Worm (Caenorhabditis elegans) whole organism, midembryonic: ENCODE measurements around the gene T27E4.5.

Experiments used
- T22C8.4 ChIP-seq: fragments of 200-800 bp; sonication (Bioruptor generic); IDR thresholded peaks from 2 replicates; pipeline ENCODE4 v1.3.6; 2022; ENCODE audit warnings: missing genetic modification characterization, missing compliant biosample characterization
- cog-1 ChIP-seq: sonication (generic microtip); optimal IDR thresholded peaks from 2 replicates; lab custom pipeline; 2016; ENCODE audit warnings: missing genetic modification characterization, missing compliant biosample characterization
- flt-1 ChIP-seq: fragments of 200-800 bp; sonication (Bioruptor generic); IDR thresholded peaks from 2 replicates; pipeline ENCODE4 v1.3.6; 2022; ENCODE audit warnings: missing genetic modification characterization, missing compliant biosample characterization
- klf-2 ChIP-seq: fragments of 200-800 bp; sonication (Bioruptor generic); conservative IDR thresholded peaks from 2 replicates; pipeline ENCODE4 v1.3.6; 2022; ENCODE audit warnings: missing genetic modification reagents, missing genetic modification characterization, missing compliant biosample characterization
- med-1 ChIP-seq: sonication (generic microtip); optimal IDR thresholded peaks from 2 replicates; lab custom pipeline; 2017; ENCODE audit warnings: missing genetic modification characterization, mild to moderate bottlenecking, missing compliant biosample characterization, antibody characterized with exemption, missing genetic modification reagents; ENCODE audit not compliant: insufficient read depth
- ref-1 ChIP-seq: fragments of 200-800 bp; sonication (Bioruptor generic); conservative IDR thresholded peaks from 2 replicates; pipeline ENCODE4 v1.3.6; 2022; ENCODE audit warnings: missing genetic modification reagents, missing genetic modification characterization, missing compliant biosample characterization
- tab-1 ChIP-seq: fragments of 200-800 bp; sonication (Bioruptor generic); IDR thresholded peaks from 2 replicates; pipeline ENCODE4 v1.3.6; 2022; ENCODE audit warnings: missing genetic modification characterization, missing compliant biosample characterization
- ztf-23 ChIP-seq: fragments of 200-800 bp; sonication (Bioruptor generic); IDR thresholded peaks from 2 replicates; pipeline ENCODE4 v1.3.6; 2022; ENCODE audit warnings: missing genetic modification reagents, missing genetic modification characterization, missing compliant biosample characterization
- ztf-29 ChIP-seq: fragments of 200-800 bp; sonication (Bioruptor generic); IDR thresholded peaks from 2 replicates; pipeline ENCODE4 v1.3.6; 2022; ENCODE audit warnings: missing genetic modification reagents, missing genetic modification characterization, missing compliant biosample characterization

T27E4.5 gene

ce11 chrV:9069680-9070079, at the start of gene T27E4.5:
T27E4.5 (minus strand) TSS chrV:9069780.
- TF ChIP-seq med-1 (GFP tag; lab: Kevin White, UChicago) (no peak), tab-1 (GFP tag; lab: Robert Waterston, UW) (no peak), klf-2 (GFP tag; lab: Robert Waterston, UW) (no peak), T22C8.4 (GFP tag; lab: Robert Waterston, UW) (no peak), flt-1 (GFP tag; lab: Robert Waterston, UW) (no peak)

- no peak for TF ChIP-seq T22C8.4 (GFP tag; lab: Robert Waterston, UW)
Measured at ce11 chrV:9112467-9112866, 42.9 kb upstream of the T27E4.5 start, which contains the start of gene F21C10.7. F21C10.7 (plus strand) TSS chrV:9112767.

ce11 chrV:9111957-9112356, 42.4 kb upstream of the T27E4.5 start:
- no peak for TF ChIP-seq ztf-29 (GFP tag; lab: Robert Waterston, UW)
- no peak for TF ChIP-seq flt-1 (GFP tag; lab: Robert Waterston, UW)
- TF ChIP-seq cog-1 (tag; lab: Kevin White, UChicago) = no peak
- TF ChIP-seq klf-2 (GFP tag; lab: Robert Waterston, UW) = no peak
- no peak for TF ChIP-seq ref-1 (GFP tag; lab: Robert Waterston, UW)
- no peak for TF ChIP-seq ztf-23 (GFP tag; lab: Robert Waterston, UW)
- no peak for TF ChIP-seq tab-1 (GFP tag; lab: Robert Waterston, UW)
- no peak for TF ChIP-seq med-1 (GFP tag; lab: Kevin White, UChicago)
- no peak for TF ChIP-seq T22C8.4 (GFP tag; lab: Robert Waterston, UW)

ce11 chrV:9109281-9109680, 39.7 kb upstream of the T27E4.5 start, which contains the start of gene pqn-31:
pqn-31 (plus strand) TSS chrV:9109581.
- TF ChIP-seq klf-2 (GFP tag; lab: Robert Waterston, UW) = no peak
- TF ChIP-seq cog-1 (tag; lab: Kevin White, UChicago) = no peak
- no peak for TF ChIP-seq T22C8.4 (GFP tag; lab: Robert Waterston, UW)
- no peak for TF ChIP-seq ref-1 (GFP tag; lab: Robert Waterston, UW)
- TF ChIP-seq flt-1 (GFP tag; lab: Robert Waterston, UW) = no peak

- no peak for TF ChIP-seq tab-1 (GFP tag; lab: Robert Waterston, UW)
- TF ChIP-seq cog-1 (tag; lab: Kevin White, UChicago) = no peak
- TF ChIP-seq ztf-29 (GFP tag; lab: Robert Waterston, UW) = no peak
- no peak for TF ChIP-seq flt-1 (GFP tag; lab: Robert Waterston, UW)
- TF ChIP-seq T22C8.4 (GFP tag; lab: Robert Waterston, UW) = no peak
- no peak for TF ChIP-seq med-1 (GFP tag; lab: Kevin White, UChicago)
- TF ChIP-seq ztf-23 (GFP tag; lab: Robert Waterston, UW) = no peak
- no peak for TF ChIP-seq ref-1 (GFP tag; lab: Robert Waterston, UW)
- no peak for TF ChIP-seq klf-2 (GFP tag; lab: Robert Waterston, UW)
Measured at ce11 chrV:9108219-9108618, 38.6 kb upstream of the T27E4.5 start, which contains the start of gene F21C10.18. F21C10.18 (plus strand) TSS chrV:9108519.

- TF ChIP-seq ref-1 (GFP tag; lab: Robert Waterston, UW) (no peak), flt-1 (GFP tag; lab: Robert Waterston, UW) (no peak), T22C8.4 (GFP tag; lab: Robert Waterston, UW) (no peak)
Measured at ce11 chrV:9101062-9101461, 31.5 kb upstream of the T27E4.5 start, which contains the start of gene frpr-6. frpr-6 (minus strand) TSS chrV:9101162.

ce11 chrV:9098280-9098973, 28.8 kb upstream of the T27E4.5 start, which contains the start of gene F21C10.9:
F21C10.9 (minus strand) TSS chrV:9098696.
- TF ChIP-seq klf-2 (GFP tag; lab: Robert Waterston, UW) (no peak), ztf-29 (GFP tag; lab: Robert Waterston, UW) (no peak), ref-1 (GFP tag; lab: Robert Waterston, UW) (no peak), T22C8.4 (GFP tag; lab: Robert Waterston, UW) (no peak), cog-1 (tag; lab: Kevin White, UChicago) (no peak), tab-1 (GFP tag; lab: Robert Waterston, UW) (no peak), ztf-23 (GFP tag; lab: Robert Waterston, UW) (no peak), flt-1 (GFP tag; lab: Robert Waterston, UW) (no peak), med-1 (GFP tag; lab: Kevin White, UChicago) (no peak)

ce11 chrV:9097213-9097612, 27.6 kb upstream of the T27E4.5 start:
- TF ChIP-seq ztf-23 (GFP tag; lab: Robert Waterston, UW) = no peak
- no peak for TF ChIP-seq flt-1 (GFP tag; lab: Robert Waterston, UW)
- TF ChIP-seq klf-2 (GFP tag; lab: Robert Waterston, UW) = no peak
- TF ChIP-seq T22C8.4 (GFP tag; lab: Robert Waterston, UW) = no peak

- TF ChIP-seq T22C8.4 (GFP tag; lab: Robert Waterston, UW) = no peak
- TF ChIP-seq cog-1 (tag; lab: Kevin White, UChicago) = no peak
- no peak for TF ChIP-seq tab-1 (GFP tag; lab: Robert Waterston, UW)
- TF ChIP-seq klf-2 (GFP tag; lab: Robert Waterston, UW) = no peak
- TF ChIP-seq med-1 (GFP tag; lab: Kevin White, UChicago) = no peak
- TF ChIP-seq ztf-29 (GFP tag; lab: Robert Waterston, UW) = no peak
- TF ChIP-seq ref-1 (GFP tag; lab: Robert Waterston, UW) = no peak
- no peak for TF ChIP-seq ztf-23 (GFP tag; lab: Robert Waterston, UW)
- no peak for TF ChIP-seq flt-1 (GFP tag; lab: Robert Waterston, UW)
Measured at ce11 chrV:9096674-9097073, 27.1 kb upstream of the T27E4.5 start.
